Worm (Caenorhabditis elegans) whole organism, young adult: ENCODE measurements around the gene T22D1.1.

ENCODE experiments used
- ama-1 ChIP-seq, 3 experiments: fragments of 150-350 bp in 1 of 3; sonication (generic microtip) in 2 of 3; optimal IDR thresholded peaks; 2 replicates each; lab custom pipeline; 2014 to 2018; ENCODE audit warnings: missing biosample characterization in 2 of 3, missing genetic modification characterization in 2 of 3, missing genetic modification reagents in 2 of 3
- ceh-40 ChIP-seq: fragments of 200-800 bp; sonication (Bioruptor generic); IDR thresholded peaks from 2 replicates; pipeline ENCODE4 v1.3.6; 2022; ENCODE audit warnings: missing genetic modification characterization, missing compliant biosample characterization
- ceh-91 ChIP-seq: fragments of 200-800 bp; sonication (Bioruptor generic); IDR thresholded peaks from 2 replicates; pipeline ENCODE4 v1.3.6; 2022; ENCODE audit warnings: missing genetic modification reagents, missing genetic modification characterization, missing compliant biosample characterization
- die-1 ChIP-seq: sonication (generic microtip); optimal IDR thresholded peaks from 2 replicates; lab custom pipeline; 2016; ENCODE audit warnings: missing genotype, mild to moderate bottlenecking, missing genetic modification characterization, missing compliant biosample characterization
- dpl-1 ChIP-seq: fragments of 150-350 bp; optimal IDR thresholded peaks from 2 replicates; lab custom pipeline; 2014; ENCODE audit warnings: missing biosample characterization, missing genetic modification reagents, missing genetic modification characterization
- hsf-1 ChIP-seq: fragments of 200-800 bp; sonication (Bioruptor generic); IDR thresholded peaks from 2 replicates; pipeline ENCODE4 v1.3.6; 2022; ENCODE audit warnings: missing genetic modification reagents, missing genetic modification characterization, missing compliant biosample characterization
- tbx-9 ChIP-seq: sonication (generic microtip); optimal IDR thresholded peaks from 2 replicates; lab custom pipeline; 2016; ENCODE audit warnings: borderline replicate concordance, missing genetic modification characterization, inconsistent platforms, missing compliant biosample characterization
- tlf-1 ChIP-seq: fragments of 200-800 bp; sonication (Bioruptor generic); optimal IDR thresholded peaks from 2 replicates; lab custom pipeline; 2018; ENCODE audit warnings: mild to moderate bottlenecking, missing genetic modification characterization, missing compliant biosample characterization
- unc-62 ChIP-seq: fragments of 150-350 bp; optimal IDR thresholded peaks from 2 replicates; lab custom pipeline; 2014; ENCODE audit warnings: missing biosample characterization, missing genetic modification reagents, missing genetic modification characterization
- zfh-2 ChIP-seq: fragments of 200-800 bp; sonication (Bioruptor generic); conservative IDR thresholded peaks from 2 replicates; pipeline ENCODE4 v1.3.6; 2022; ENCODE audit warnings: missing genetic modification reagents, missing genetic modification characterization, missing compliant biosample characterization

DNA sequence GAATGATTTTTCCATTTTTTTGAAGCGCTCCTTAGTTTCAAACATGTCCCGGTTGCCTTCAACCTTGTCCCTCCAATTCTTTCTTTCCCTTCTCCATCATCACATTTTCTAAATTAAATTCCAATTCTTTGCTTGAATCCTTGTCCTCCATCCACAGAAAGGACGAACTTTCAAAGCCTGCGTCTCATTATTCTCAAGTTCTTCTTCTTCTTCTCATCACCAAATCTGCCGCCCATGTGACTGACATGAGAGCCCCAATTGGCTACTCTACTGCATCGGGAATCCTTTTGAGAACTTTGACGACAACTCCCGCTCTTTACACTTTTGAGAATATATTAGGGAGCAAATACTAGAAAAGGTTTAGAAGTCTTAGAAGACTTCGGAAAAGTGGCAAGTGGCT, 33.5 kb downstream of the T22D1.1 start:
- TF ChIP-seq tbx-9, result no peak
- TF ChIP-seq ceh-40 (GFP tag; lab: Robert Waterston, UW), result no peak
- no peak for TF ChIP-seq die-1 (tag; lab: Kevin White, UChicago)
- no peak for TF ChIP-seq unc-62 (GFP tag; lab: Kevin White, UChicago)
- TF ChIP-seq hsf-1, result no peak
- TF ChIP-seq ama-1 (optimal IDR thresholded peaks at IDR 0.05; lab: Kevin White, UChicago), result no peak
- TF ChIP-seq ama-1 (GFP tag; optimal IDR thresholded peaks at IDR 0.05; lab: Kevin White, UChicago), result no peak
- no peak for TF ChIP-seq tlf-1
- no peak for TF ChIP-seq zfh-2 (GFP tag; lab: Robert Waterston, UW)
- TF ChIP-seq dpl-1 (GFP tag; lab: Kevin White, UChicago), result no peak
- no peak for TF ChIP-seq ceh-91 (GFP tag; lab: Robert Waterston, UW)
